Worm (Caenorhabditis elegans): Measurements from ENCODE around the gene Y57A10C.8.

- TF ChIP-seq hnd-1 (tag; optimal IDR thresholded peaks at IDR 0.05) (no peak), ceh-36 (tag; optimal IDR thresholded peaks at IDR 0.05) (no peak), ama-1 (optimal IDR thresholded peaks at IDR 0.05) (no peak), flt-1 (GFP tag; IDR thresholded peaks at IDR 0.05) (no peak), pes-1 (GFP tag; IDR thresholded peaks at IDR 0.05) (no peak), hmbx-1 (tag; optimal IDR thresholded peaks at IDR 0.05) (no peak), F13C5.2 (tag; optimal IDR thresholded peaks at IDR 0.05) (no peak)
Measured at ce11 chrII:12444679-12445376, 15.2 kb upstream of the Y57A10C.8 start, which contains the start of the genes W05H5.1 and pitr-6.
